Worm (Caenorhabditis elegans) whole organism, late embryonic: ENCODE measurements around the gene F13H10.1.

ENCODE experiments used
- C08G9.2 ChIP-seq: sonication (generic microtip); optimal IDR thresholded peaks from 2 replicates; lab custom pipeline; 2016; ENCODE audit warnings: mild to moderate bottlenecking, missing genetic modification characterization, moderate library complexity, missing compliant biosample characterization
- K02D7.2 ChIP-seq: sonication (generic microtip); optimal IDR thresholded peaks from 2 replicates; lab custom pipeline; 2017; ENCODE audit warnings: mild to moderate bottlenecking, missing genetic modification characterization, missing compliant biosample characterization
- K09A11.1 ChIP-seq: sonication (generic microtip); optimal IDR thresholded peaks from 2 replicates; lab custom pipeline; 2017; ENCODE audit warnings: antibody characterized with exemption, mild to moderate bottlenecking, missing genetic modification characterization, missing compliant biosample characterization; ENCODE audit not compliant: insufficient read depth
- T23F11.4 ChIP-seq: fragments of 200-800 bp; sonication (Bioruptor generic); optimal IDR thresholded peaks from 2 replicates; lab custom pipeline; 2018; ENCODE audit warnings: mild to moderate bottlenecking, missing genetic modification characterization, missing compliant biosample characterization
- ama-1 ChIP-seq: fragments of 150-350 bp; optimal IDR thresholded peaks from 2 replicates; lab custom pipeline; 2014
- ceh-2 ChIP-seq: sonication (generic microtip); optimal IDR thresholded peaks from 2 replicates; lab custom pipeline; 2016; ENCODE audit warnings: missing genotype, missing genetic modification characterization, missing compliant biosample characterization
- ceh-31 ChIP-seq: sonication (generic microtip); optimal IDR thresholded peaks from 2 replicates; lab custom pipeline; 2016; ENCODE audit warnings: missing genetic modification characterization, missing compliant biosample characterization
- ceh-34 ChIP-seq: sonication (generic microtip); optimal IDR thresholded peaks from 2 replicates; lab custom pipeline; 2016; ENCODE audit warnings: mild to moderate bottlenecking, missing genetic modification characterization, missing compliant biosample characterization
- ceh-45 ChIP-seq: fragments of 200-800 bp; sonication (Bioruptor generic); IDR thresholded peaks from 2 replicates; pipeline ENCODE4 v1.3.6; 2022; ENCODE audit warnings: missing genetic modification reagents, missing genetic modification characterization, missing compliant biosample characterization
- dve-1 ChIP-seq: sonication (generic microtip); optimal IDR thresholded peaks from 2 replicates; lab custom pipeline; 2017; ENCODE audit warnings: antibody characterized with exemption, mild to moderate bottlenecking, missing genetic modification characterization, missing compliant biosample characterization
- elt-2 ChIP-seq: sonication (generic microtip); optimal IDR thresholded peaks from 2 replicates; lab custom pipeline; 2016; ENCODE audit warnings: missing genetic modification reagents, missing genetic modification characterization, missing compliant biosample characterization
- elt-4 ChIP-seq: sonication (generic microtip); optimal IDR thresholded peaks from 2 replicates; lab custom pipeline; 2016; ENCODE audit warnings: missing genetic modification characterization, missing compliant biosample characterization
- ets-4 ChIP-seq: sonication (generic microtip); optimal IDR thresholded peaks from 2 replicates; lab custom pipeline; 2016; ENCODE audit warnings: missing genetic modification characterization, missing compliant biosample characterization
- fax-1 ChIP-seq: sonication (generic microtip); optimal IDR thresholded peaks from 2 replicates; lab custom pipeline; 2016; ENCODE audit warnings: missing genotype, missing genetic modification characterization, missing compliant biosample characterization
- fkh-6 ChIP-seq: sonication (generic microtip); optimal IDR thresholded peaks from 2 replicates; lab custom pipeline; 2016; ENCODE audit warnings: missing genetic modification characterization, missing compliant biosample characterization
- gmeb-2 ChIP-seq: sonication (generic microtip); optimal IDR thresholded peaks from 2 replicates; lab custom pipeline; 2016; ENCODE audit warnings: missing genetic modification characterization, inconsistent platforms, missing compliant biosample characterization
- hlh-15 ChIP-seq: sonication (generic microtip); optimal IDR thresholded peaks from 2 replicates; lab custom pipeline; 2016; ENCODE audit warnings: missing genetic modification characterization, missing compliant biosample characterization
- hlh-30 ChIP-seq: sonication (generic microtip); optimal IDR thresholded peaks from 2 replicates; lab custom pipeline; 2017; ENCODE audit warnings: antibody characterized with exemption, missing genetic modification characterization, missing compliant biosample characterization; ENCODE audit not compliant: insufficient read depth
- hlh-6 ChIP-seq: sonication (generic microtip); optimal IDR thresholded peaks from 2 replicates; lab custom pipeline; 2016; ENCODE audit warnings: missing genotype, missing genetic modification characterization, missing compliant biosample characterization
- mec-3 ChIP-seq: sonication (generic microtip); optimal IDR thresholded peaks from 2 replicates; lab custom pipeline; 2016; ENCODE audit warnings: borderline replicate concordance, missing genetic modification characterization, missing compliant biosample characterization
- nfya-1 ChIP-seq: sonication (generic microtip); optimal IDR thresholded peaks from 2 replicates; lab custom pipeline; 2017; ENCODE audit warnings: missing genetic modification characterization, mild to moderate bottlenecking, missing compliant biosample characterization, antibody characterized with exemption, moderate library complexity
- nhr-11 ChIP-seq: fragments of 150-350 bp; optimal IDR thresholded peaks from 2 replicates; lab custom pipeline; 2014; ENCODE audit warnings: missing biosample characterization, missing genetic modification characterization
- nhr-232 ChIP-seq: sonication (generic microtip); optimal IDR thresholded peaks from 2 replicates; lab custom pipeline; 2016; ENCODE audit warnings: missing genetic modification characterization, missing compliant biosample characterization
- pax-1 ChIP-seq: fragments of 150-350 bp; optimal IDR thresholded peaks from 2 replicates; lab custom pipeline; 2014; ENCODE audit warnings: missing biosample characterization, missing genetic modification characterization
- pha-2 ChIP-seq: sonication (generic microtip); optimal IDR thresholded peaks from 2 replicates; lab custom pipeline; 2017; ENCODE audit warnings: mild to moderate bottlenecking, missing genetic modification characterization, missing compliant biosample characterization
- pha-4 ChIP-seq: fragments of 150-350 bp; optimal IDR thresholded peaks from 2 replicates; lab custom pipeline; 2018; ENCODE audit warnings: missing biosample characterization, missing genetic modification reagents, missing genetic modification characterization
- pqm-1 ChIP-seq: sonication (generic microtip); optimal IDR thresholded peaks from 2 replicates; lab custom pipeline; 2016; ENCODE audit warnings: missing genetic modification characterization, missing compliant biosample characterization
- pros-1 ChIP-seq: fragments of 150-350 bp; optimal IDR thresholded peaks from 2 replicates; lab custom pipeline; 2014; ENCODE audit warnings: missing biosample characterization, missing genetic modification reagents, missing genetic modification characterization
- ref-2 ChIP-seq: sonication (generic microtip); optimal IDR thresholded peaks from 2 replicates; lab custom pipeline; 2016; ENCODE audit warnings: missing genetic modification characterization, missing compliant biosample characterization
- rnt-1 ChIP-seq: sonication (generic microtip); optimal IDR thresholded peaks from 2 replicates; lab custom pipeline; 2016; ENCODE audit warnings: missing genetic modification characterization, missing compliant biosample characterization
- sox-2 ChIP-seq: fragments of 200-800 bp; sonication (Bioruptor generic); IDR thresholded peaks from 2 replicates; pipeline ENCODE4 v1.3.6; 2022; ENCODE audit warnings: missing genetic modification reagents, missing genetic modification characterization, missing compliant biosample characterization
- syd-9 ChIP-seq: sonication (generic microtip); optimal IDR thresholded peaks from 2 replicates; lab custom pipeline; 2016; ENCODE audit warnings: mild to moderate bottlenecking, missing genetic modification characterization, moderate library complexity, missing compliant biosample characterization
- tbx-2 ChIP-seq: sonication (generic microtip); optimal IDR thresholded peaks from 2 replicates; lab custom pipeline; 2016; ENCODE audit warnings: missing genetic modification characterization, missing compliant biosample characterization
- ttx-3 ChIP-seq: sonication (generic microtip); optimal IDR thresholded peaks from 2 replicates; lab custom pipeline; 2016; ENCODE audit warnings: missing genetic modification reagents, missing genetic modification characterization, missing compliant biosample characterization
- unc-42 ChIP-seq: sonication (generic microtip); optimal IDR thresholded peaks from 2 replicates; lab custom pipeline; 2016; ENCODE audit warnings: missing genotype, missing genetic modification characterization, missing compliant biosample characterization
- unc-55 ChIP-seq: sonication (generic microtip); optimal IDR thresholded peaks from 2 replicates; lab custom pipeline; 2017; ENCODE audit warnings: missing biosample characterization, missing genetic modification reagents, missing genetic modification characterization
- unc-86 ChIP-seq: sonication (generic microtip); optimal IDR thresholded peaks from 2 replicates; lab custom pipeline; 2016; ENCODE audit warnings: missing genetic modification characterization, missing compliant biosample characterization
- ztf-16 ChIP-seq: sonication (generic microtip); optimal IDR thresholded peaks from 2 replicates; lab custom pipeline; 2017; ENCODE audit warnings: missing genetic modification characterization, missing compliant biosample characterization

Gene F13H10.1

DNA sequence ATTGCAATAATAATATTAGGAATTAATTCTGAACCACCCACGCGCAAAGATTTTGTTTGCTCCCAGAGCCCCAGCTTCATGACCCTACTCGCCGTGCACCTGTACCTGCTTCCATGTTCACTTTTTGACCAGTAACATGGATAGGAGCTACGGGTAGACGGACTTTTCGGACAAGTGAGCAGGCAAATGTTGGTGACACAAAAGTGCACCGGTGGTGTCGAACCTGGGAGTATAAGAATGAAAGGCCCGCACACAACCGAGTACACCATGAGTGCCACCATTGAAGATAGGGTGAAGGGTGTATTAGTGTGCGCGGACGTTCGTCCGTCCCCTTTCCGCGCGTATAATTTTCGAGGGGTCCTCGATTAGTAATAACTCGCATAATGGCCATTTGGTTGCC is 21.6 kb downstream of the F13H10.1 start (continued):
- TF ChIP-seq K09A11.1 (tag; lab: Kevin White, UChicago) (peak; percentile 94), pqm-1 (tag; lab: Kevin White, UChicago) (peak; percentile 77), unc-42 (tag; lab: Kevin White, UChicago) (peak; percentile 72), hlh-6 (tag; lab: Kevin White, UChicago) (peak; percentile 99), pha-2 (tag; lab: Kevin White, UChicago) (peak; percentile 97), ref-2 (peak; percentile 99), pros-1 (tag; lab: Kevin White, UChicago) (no peak), K02D7.2 (tag; lab: Kevin White, UChicago) (peak; percentile 98), fax-1 (tag; lab: Kevin White, UChicago) (peak; percentile 99), mec-3 (peak; percentile 92), syd-9 (peak; percentile 97), ets-4 (tag; lab: Kevin White, UChicago) (peak; percentile 62), unc-86 (tag; lab: Kevin White, UChicago) (peak; percentile 97), nhr-11 (tag; lab: Kevin White, UChicago) (no peak), pha-4 (tag; lab: Kevin White, UChicago) (no peak), hlh-15 (tag; lab: Kevin White, UChicago) (peak; percentile 91), gmeb-2 (peak; percentile 99)

- no peak for TF ChIP-seq nhr-232 (tag; lab: Kevin White, UChicago)
- TF ChIP-seq gmeb-2: no peak
- TF ChIP-seq unc-55 (GFP tag; lab: Kevin White, UChicago): peak; percentile 6
- TF ChIP-seq, all 69 proteins: peak for 1
Measured at ce11 chrIV:11026648-11027047, 22.3 kb downstream of the F13H10.1 start.

DNA sequence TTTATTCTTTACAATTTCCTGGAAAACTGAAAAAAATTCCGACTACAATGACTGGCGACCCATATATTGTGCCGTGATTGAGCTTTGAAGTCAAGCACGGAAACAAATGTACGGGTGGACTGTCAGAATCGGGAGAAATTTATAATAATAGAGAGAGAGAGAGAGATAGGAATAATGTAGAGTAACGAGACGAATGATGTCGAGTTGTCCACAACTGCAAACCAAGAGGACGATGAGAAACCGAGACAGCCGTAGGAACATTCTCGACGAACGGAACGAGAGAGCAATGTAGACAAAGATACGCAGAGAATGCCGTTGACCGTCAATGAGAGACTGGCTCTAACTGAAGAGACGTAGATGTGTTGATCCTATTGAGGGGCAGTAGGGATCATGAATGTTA is 23.2 kb downstream of the F13H10.1 start:
- TF ChIP-seq elt-2 (tag; lab: Kevin White, UChicago) (peak; percentile 21), ceh-34 (tag; lab: Kevin White, UChicago) (peak; percentile 51), gmeb-2 (no peak), ceh-2 (tag; lab: Kevin White, UChicago) (peak; percentile 26), ztf-16 (tag; lab: Kevin White, UChicago) (peak; percentile 30), hlh-15 (tag; lab: Kevin White, UChicago) (no peak), unc-42 (tag; lab: Kevin White, UChicago) (no peak), nfya-1 (peak; percentile 77), sox-2 (GFP tag; lab: Robert Waterston, UW) (0 out of 2 replicates have a peak, but pooled peaks have one; percentile 23), pax-1 (tag; lab: Kevin White, UChicago) (peak; percentile 77), ceh-31 (peak; percentile 79), dve-1 (tag; lab: Kevin White, UChicago) (peak; percentile 6), rnt-1 (peak; percentile 68), fkh-6 (tag; lab: Kevin White, UChicago) (no peak), hlh-30 (tag; lab: Kevin White, UChicago) (peak; percentile 26), fax-1 (tag; lab: Kevin White, UChicago) (peak; percentile 42), unc-55 (GFP tag; lab: Kevin White, UChicago) (peak; percentile 92), T23F11.4 (peak; percentile 11), ceh-45 (GFP tag; lab: Robert Waterston, UW) (no peak), K09A11.1 (tag; lab: Kevin White, UChicago) (peak; percentile 37), ttx-3 (tag; lab: Kevin White, UChicago) (peak; percentile 20), ama-1 (peak; percentile 69), C08G9.2 (peak; percentile 39), ets-4 (tag; lab: Kevin White, UChicago) (peak; percentile 33), ref-2 (peak; percentile 66), nhr-11 (tag; lab: Kevin White, UChicago) (no peak), elt-4 (no peak), tbx-2 (tag; lab: Kevin White, UChicago) (peak; percentile 53), pros-1 (tag; lab: Kevin White, UChicago) (peak; percentile 77), syd-9 (peak; percentile 27)
